Worm (Caenorhabditis elegans) whole organism, L4 larva: ENCODE measurements around the gene Y41G9A.6.

Source experiments
- F10B5.3 ChIP-seq: sonication (generic microtip); optimal IDR thresholded peaks from 2 replicates; lab custom pipeline; 2016; ENCODE audit warnings: mild to moderate bottlenecking, missing genetic modification characterization, missing compliant biosample characterization
- F49E8.2 ChIP-seq: sonication (generic microtip); optimal IDR thresholded peaks from 2 replicates; lab custom pipeline; 2016; ENCODE audit warnings: missing compliant biosample characterization, mild to moderate bottlenecking, missing genetic modification characterization, borderline replicate concordance
- T26A8.4 ChIP-seq: fragments of 200-800 bp; sonication (Bioruptor generic); IDR thresholded peaks from 2 replicates; pipeline ENCODE4 v1.3.6; 2022; ENCODE audit warnings: missing genetic modification characterization, missing compliant biosample characterization
- ZK337.2 ChIP-seq: fragments of 200-800 bp; sonication (Bioruptor generic); IDR thresholded peaks from 2 replicates; pipeline ENCODE4 v1.3.6; 2022; ENCODE audit warnings: missing genetic modification reagents, missing genetic modification characterization, missing compliant biosample characterization
- ZK546.5 ChIP-seq, 2 experiments: sonication (generic microtip); optimal IDR thresholded peaks; 2 replicates each; lab custom pipeline; 2017; ENCODE audit warnings: missing biosample characterization in 2 of 2, missing genetic modification characterization in 2 of 2
- aha-1 ChIP-seq: fragments of 150-350 bp; peaks from one replicate; lab custom pipeline; 2014; ENCODE audit warnings: missing biosample characterization, missing genetic modification characterization
- ceh-20 ChIP-seq: fragments of 200-800 bp; sonication (Bioruptor generic); IDR thresholded peaks from 2 replicates; pipeline ENCODE4 v1.3.6; 2022; ENCODE audit warnings: missing genetic modification reagents, missing genetic modification characterization, missing compliant biosample characterization
- ceh-28 ChIP-seq: fragments of 150-350 bp; optimal IDR thresholded peaks from 2 replicates; lab custom pipeline; 2014; ENCODE audit warnings: missing biosample characterization, missing genetic modification reagents, missing genetic modification characterization
- ceh-82 ChIP-seq: sonication (generic microtip); optimal IDR thresholded peaks from 2 replicates; lab custom pipeline; 2017; ENCODE audit warnings: missing biosample characterization, missing genetic modification characterization
- ces-1 ChIP-seq: fragments of 150-350 bp; sonication (generic microtip); optimal IDR thresholded peaks from 4 replicates; lab custom pipeline; 2014; ENCODE audit warnings: missing biosample characterization, missing genetic modification reagents, missing genetic modification characterization
- cey-2 ChIP-seq: sonication (generic microtip); optimal IDR thresholded peaks from 3 replicates; lab custom pipeline; 2017; ENCODE audit warnings: missing genetic modification characterization, mild to moderate bottlenecking, missing compliant biosample characterization, antibody characterized with exemption, borderline replicate concordance; ENCODE audit not compliant: insufficient read depth
- daf-16 ChIP-seq, 3 experiments: sonication (generic microtip); optimal IDR thresholded peaks; 2 replicates each; lab custom pipeline; 2016 to 2017; ENCODE audit warnings: missing genetic modification characterization in 3 of 3, missing genetic modification reagents in 3 of 3, mild to moderate bottlenecking in 2 of 3, missing compliant biosample characterization in 2 of 3, missing biosample characterization in 1 of 3, moderate library complexity in 1 of 3
- dmd-8 ChIP-seq: fragments of 200-800 bp; sonication (Bioruptor generic); IDR thresholded peaks from 2 replicates; pipeline ENCODE4 v1.3.6; 2022; ENCODE audit warnings: missing genetic modification characterization, missing compliant biosample characterization
- dpl-1 ChIP-seq: fragments of 150-350 bp; optimal IDR thresholded peaks from 2 replicates; lab custom pipeline; 2014; ENCODE audit warnings: missing biosample characterization, missing genetic modification reagents, missing genetic modification characterization
- duxl-1 ChIP-seq: sonication (generic microtip); optimal IDR thresholded peaks from 2 replicates; lab custom pipeline; 2016; ENCODE audit warnings: mild to moderate bottlenecking, missing genetic modification characterization, moderate library complexity, missing compliant biosample characterization; ENCODE audit not compliant: poor library complexity
- egl-43 ChIP-seq: fragments of 200-800 bp; sonication (Bioruptor generic); IDR thresholded peaks from 2 replicates; pipeline ENCODE4 v1.3.6; 2022; ENCODE audit warnings: missing genetic modification reagents, missing genetic modification characterization, missing compliant biosample characterization
- hif-1 ChIP-seq, 2 experiments: sonication (generic microtip); optimal IDR thresholded peaks; 2 replicates each; lab custom pipeline; 2016 to 2017; ENCODE audit warnings: missing compliant biosample characterization in 2 of 2, missing genetic modification characterization in 2 of 2, missing genetic modification reagents in 2 of 2, missing genotype in 2 of 2, mild to moderate bottlenecking in 1 of 2
- hlh-11 ChIP-seq: fragments of 200-800 bp; sonication (Bioruptor generic); optimal IDR thresholded peaks from 2 replicates; lab custom pipeline; 2018; ENCODE audit warnings: mild to moderate bottlenecking, missing genetic modification characterization, missing compliant biosample characterization
- hmg-1.1 ChIP-seq: fragments of 200-800 bp; sonication (Bioruptor generic); IDR thresholded peaks from 2 replicates; pipeline ENCODE4 v1.3.6; 2022; ENCODE audit warnings: missing genetic modification reagents, missing genetic modification characterization, missing compliant biosample characterization
- lin-1 ChIP-seq: fragments of 200-800 bp; sonication (Bioruptor generic); IDR thresholded peaks from 2 replicates; pipeline ENCODE4 v1.3.6; 2022; ENCODE audit warnings: missing genetic modification reagents, missing genetic modification characterization, missing compliant biosample characterization
- lsy-2 ChIP-seq, 2 experiments: fragments of 150-350 bp in 1 of 2; sonication (generic microtip) in 1 of 2; optimal IDR thresholded peaks; 2 replicates each; lab custom pipeline; 2014 to 2017; ENCODE audit warnings: missing biosample characterization in 2 of 2, missing genetic modification characterization in 2 of 2
- madf-9 ChIP-seq: fragments of 200-800 bp; sonication (Bioruptor generic); conservative IDR thresholded peaks from 2 replicates; pipeline ENCODE4 v1.3.6; 2022; ENCODE audit warnings: missing genetic modification reagents, missing genetic modification characterization, missing compliant biosample characterization
- mep-1 ChIP-seq: fragments of 150-350 bp; sonication (generic microtip); optimal IDR thresholded peaks from 3 replicates; lab custom pipeline; 2014; ENCODE audit warnings: missing biosample characterization, missing genetic modification characterization
- mxl-3 ChIP-seq: fragments of 200-800 bp; sonication (Bioruptor generic); optimal IDR thresholded peaks from 2 replicates; lab custom pipeline; 2018; ENCODE audit warnings: mild to moderate bottlenecking, missing genetic modification characterization, missing compliant biosample characterization
- nhr-102 ChIP-seq: sonication (generic microtip); optimal IDR thresholded peaks from 2 replicates; lab custom pipeline; 2016; ENCODE audit warnings: mild to moderate bottlenecking, missing genetic modification characterization, moderate library complexity, missing compliant biosample characterization
- nhr-11 ChIP-seq: fragments of 150-350 bp; optimal IDR thresholded peaks from 2 replicates; lab custom pipeline; 2014; ENCODE audit warnings: missing biosample characterization, missing genetic modification characterization
- nhr-111 ChIP-seq: fragments of 200-800 bp; sonication (Bioruptor generic); optimal IDR thresholded peaks from 2 replicates; lab custom pipeline; 2018; ENCODE audit warnings: mild to moderate bottlenecking, missing genetic modification characterization, missing compliant biosample characterization
- nhr-237 ChIP-seq: sonication (generic microtip); optimal IDR thresholded peaks from 2 replicates; lab custom pipeline; 2017; ENCODE audit warnings: missing biosample characterization, missing genetic modification characterization
- nhr-28 ChIP-seq: fragments of 150-350 bp; optimal IDR thresholded peaks from 2 replicates; lab custom pipeline; 2014; ENCODE audit warnings: missing biosample characterization, missing genetic modification characterization
- nhr-42 ChIP-seq: fragments of 200-800 bp; sonication (Bioruptor generic); IDR thresholded peaks from 2 replicates; pipeline ENCODE4 v1.3.6; 2022; ENCODE audit warnings: missing genetic modification characterization, missing compliant biosample characterization
- pha-4 ChIP-seq, 2 experiments: fragments of 150-350 bp in 1 of 2; fragments of 200-800 bp in 1 of 2; sonication (Bioruptor generic) in 1 of 2; IDR thresholded peaks in 1 of 2; optimal IDR thresholded peaks in 1 of 2; 2 replicates each; pipeline versions ENCODE4 v1.3.6 to Lab custom; 2014 to 2022; ENCODE audit warnings: missing genetic modification characterization in 2 of 2, missing genetic modification reagents in 2 of 2, missing biosample characterization in 1 of 2, missing compliant biosample characterization in 1 of 2
- saeg-2 ChIP-seq: fragments of 200-800 bp; sonication (Bioruptor generic); IDR thresholded peaks from 2 replicates; pipeline ENCODE4 v1.3.6; 2022; ENCODE audit warnings: missing genetic modification reagents, missing genetic modification characterization, missing compliant biosample characterization
- sdz-12 ChIP-seq: fragments of 200-800 bp; sonication (Bioruptor generic); optimal IDR thresholded peaks from 2 replicates; lab custom pipeline; 2018; ENCODE audit warnings: mild to moderate bottlenecking, missing genetic modification characterization, missing compliant biosample characterization
- spr-3 ChIP-seq: fragments of 200-800 bp; sonication (Bioruptor generic); optimal IDR thresholded peaks from 2 replicates; lab custom pipeline; 2018; ENCODE audit warnings: mild to moderate bottlenecking, missing genetic modification characterization, missing compliant biosample characterization
- unc-130 ChIP-seq: sonication (generic microtip); optimal IDR thresholded peaks from 2 replicates; lab custom pipeline; 2016; ENCODE audit warnings: missing genetic modification reagents, missing genetic modification characterization, missing compliant biosample characterization
- unc-39 ChIP-seq: sonication (generic microtip); optimal IDR thresholded peaks from 2 replicates; lab custom pipeline; 2017; ENCODE audit warnings: missing biosample characterization, missing genetic modification characterization
- unc-62 ChIP-seq, 3 experiments: fragments of 150-350 bp in 1 of 3; sonication (generic microtip); optimal IDR thresholded peaks in 2 of 3; peaks in 1 of 3; 1 replicate in 1 of 3; 2 replicates in 2 of 3; lab custom pipeline; 2014 to 2017; ENCODE audit warnings: missing biosample characterization in 3 of 3, missing genetic modification characterization in 3 of 3, missing genetic modification reagents in 3 of 3, missing genotype in 1 of 3
- zfp-3 ChIP-seq: fragments of 200-800 bp; sonication (Bioruptor generic); conservative IDR thresholded peaks from 2 replicates; pipeline ENCODE4 v1.3.6; 2022; ENCODE audit warnings: missing genetic modification reagents, missing genetic modification characterization, missing compliant biosample characterization
- zip-2 ChIP-seq: fragments of 150-350 bp; optimal IDR thresholded peaks from 2 replicates; lab custom pipeline; 2014; ENCODE audit warnings: missing biosample characterization, missing genetic modification characterization
- ztf-11 ChIP-seq: fragments of 150-350 bp; optimal IDR thresholded peaks from 2 replicates; lab custom pipeline; 2014; ENCODE audit warnings: missing biosample characterization, missing genetic modification characterization
- ztf-7 ChIP-seq: fragments of 150-350 bp; optimal IDR thresholded peaks from 2 replicates; lab custom pipeline; 2014; ENCODE audit warnings: missing biosample characterization, missing genetic modification characterization

The Y41G9A.6 gene

DNA sequence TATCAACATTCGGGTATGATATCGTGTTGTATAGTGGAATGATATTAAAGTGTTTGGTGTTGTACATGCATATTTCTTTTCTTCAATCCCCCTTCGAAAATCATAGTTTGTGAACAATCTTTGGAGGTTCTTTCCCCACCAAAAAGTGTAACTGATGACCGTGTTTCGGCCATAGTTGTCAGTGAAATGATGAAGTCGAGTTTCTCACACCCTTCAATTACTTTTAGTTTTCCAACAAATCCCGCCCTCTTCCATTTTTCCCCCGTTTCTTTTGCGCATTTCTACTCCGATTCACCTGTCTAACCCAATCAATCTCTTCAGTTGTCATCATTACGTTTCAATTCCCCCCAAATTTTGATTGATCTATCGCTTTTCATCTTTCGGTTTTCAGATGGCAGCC lies 21.5 kb upstream of the Y41G9A.6 start:
- TF ChIP-seq ces-1 (GFP tag; lab: Kevin White, UChicago) = no peak
- TF ChIP-seq ceh-20 (GFP tag; lab: Robert Waterston, UW) = 0 out of 2 replicates have a peak, but pooled peaks have one; percentile 30
- TF ChIP-seq unc-130 (GFP tag; lab: Kevin White, UChicago) = no peak
- TF ChIP-seq sdz-12 (GFP tag; lab: Kevin White, UChicago) = no peak
- peak in 1 of 2 experiments; percentile 20 for TF ChIP-seq lsy-2 (tag; optimal IDR thresholded peaks at IDR 0.05; lab: Kevin White, UChicago)
- peak; percentile 13 for TF ChIP-seq nhr-11 (tag; lab: Kevin White, UChicago)
- TF ChIP-seq unc-62 (GFP tag; optimal IDR thresholded peaks at IDR 0.05 in 1 of 2; lab: Kevin White, UChicago) = peak in 1 of 2 experiments; percentile 54
- TF ChIP-seq unc-62 (tag; optimal IDR thresholded peaks at IDR 0.05; lab: Kevin White, UChicago) = no peak
- peak; percentile 22 for TF ChIP-seq nhr-28 (tag; lab: Kevin White, UChicago)
- no peak for TF ChIP-seq ztf-7 (tag; lab: Kevin White, UChicago)
- TF ChIP-seq, all 104 proteins: peak for 5

DNA sequence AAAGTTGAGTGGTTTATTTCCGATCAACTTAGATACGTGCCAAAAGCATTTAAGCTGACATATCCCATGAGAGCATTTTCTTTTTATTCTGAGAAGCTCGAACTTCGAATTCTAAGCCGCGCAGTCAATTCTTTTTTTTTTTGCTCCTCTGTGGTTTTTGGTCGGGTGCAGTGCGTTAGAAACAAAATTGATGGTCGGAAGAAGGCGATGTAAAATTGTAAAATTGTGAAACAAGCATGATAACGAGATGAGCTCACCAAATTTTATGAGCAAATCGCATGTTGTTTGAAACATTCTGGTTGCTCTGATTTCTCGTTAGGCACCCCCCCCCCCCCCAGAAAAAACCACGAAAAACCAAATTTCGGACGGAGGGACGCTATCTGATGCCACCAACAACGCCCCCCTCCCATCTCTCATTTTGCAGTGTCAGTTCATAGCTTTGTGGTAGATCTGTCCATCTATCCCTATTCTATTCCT lies 21.1 kb upstream of the Y41G9A.6 start, which contains the start of gene aqp-7:
Gene aqp-7, plus strand, starts transcription at position 427 of the 477 bp plus-strand sequence.
- no peak for TF ChIP-seq ceh-28 (tag; lab: Kevin White, UChicago)
- no peak for TF ChIP-seq zip-2
- TF ChIP-seq cey-2 (tag; lab: Kevin White, UChicago) = no peak
- TF ChIP-seq ZK337.2 (GFP tag; lab: Robert Waterston, UW) = no peak
- TF ChIP-seq ZK546.5 (tag; optimal IDR thresholded peaks at IDR 0.05; lab: Kevin White, UChicago) = no peak
- no peak for TF ChIP-seq saeg-2
- TF ChIP-seq nhr-111 (GFP tag; lab: Kevin White, UChicago) = no peak
- TF ChIP-seq nhr-42 (GFP tag; lab: Robert Waterston, UW) = no peak
- no peak for TF ChIP-seq madf-9 (GFP tag; lab: Robert Waterston, UW)
- peak; percentile 3 for TF ChIP-seq mep-1 (tag; lab: Kevin White, UChicago)
- no peak for TF ChIP-seq nhr-28 (tag; lab: Kevin White, UChicago)
- TF ChIP-seq spr-3 (GFP tag; lab: Kevin White, UChicago) = no peak
- TF ChIP-seq zfp-3 (GFP tag; lab: Robert Waterston, UW) = no peak
- TF ChIP-seq nhr-237 (tag; lab: Kevin White, UChicago) = no peak
- no peak for TF ChIP-seq duxl-1 (tag; lab: Kevin White, UChicago)
- peak; percentile 30 for TF ChIP-seq aha-1 (tag; lab: Kevin White, UChicago)
- peak in 1 of 2 experiments; percentile 30 for TF ChIP-seq hif-1 (tag; optimal IDR thresholded peaks at IDR 0.05; lab: Kevin White, UChicago)
- no peak for TF ChIP-seq T26A8.4 (GFP tag; lab: Robert Waterston, UW)
- TF ChIP-seq ztf-11 (tag; lab: Kevin White, UChicago) = no peak
- TF ChIP-seq, all 104 proteins: peak for 3

DNA sequence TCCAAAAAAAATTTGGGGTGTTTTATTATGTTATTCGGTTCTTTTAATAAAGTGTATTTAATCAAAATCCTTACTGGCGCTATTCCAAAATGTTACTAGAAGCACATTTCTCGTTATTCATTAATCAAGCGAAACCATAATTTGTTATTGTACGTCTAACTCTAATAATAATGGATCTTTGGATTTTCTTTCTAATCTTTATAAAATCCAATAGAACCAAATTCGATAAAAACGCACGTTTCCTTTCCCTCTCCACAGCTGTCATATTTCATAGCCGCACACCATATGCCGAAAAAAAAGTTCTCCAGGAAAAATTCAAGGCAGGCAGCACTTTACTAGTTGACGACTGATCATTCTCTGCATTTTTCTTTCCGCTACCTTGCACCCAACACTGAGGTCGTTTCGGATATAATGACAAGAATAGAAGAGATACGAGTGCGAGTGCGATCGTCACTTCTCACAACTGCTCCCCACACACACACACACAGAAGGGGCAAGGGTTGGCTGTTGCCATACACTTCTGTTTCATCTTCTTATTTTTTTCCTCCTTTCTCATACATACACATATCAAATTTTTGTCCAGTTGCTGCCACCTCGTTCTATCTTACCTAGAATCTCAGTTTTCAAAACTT lies 20.1 kb upstream of the Y41G9A.6 start:
- TF ChIP-seq hlh-11 (tag; lab: Kevin White, UChicago) (peak; percentile 53), dmd-8 (GFP tag; lab: Robert Waterston, UW) (no peak), hif-1 (tag; optimal IDR thresholded peaks at IDR 0.05; lab: Kevin White, UChicago) (peak in 1 of 2 experiments; percentile 50), egl-43 (no peak), hmg-1.1 (GFP tag; lab: Robert Waterston, UW) (0 out of 2 replicates have a peak, but pooled peaks have one; percentile 21), nhr-11 (tag; lab: Kevin White, UChicago) (no peak), F10B5.3 (tag; lab: Kevin White, UChicago) (no peak), aha-1 (tag; lab: Kevin White, UChicago) (peak; percentile 48), pha-4 (GFP tag; IDR thresholded peaks at IDR 0.05; lab: Robert Waterston, UW) (no peak), pha-4 (tag; optimal IDR thresholded peaks at IDR 0.05; lab: Kevin White, UChicago) (no peak), dpl-1 (GFP tag; lab: Kevin White, UChicago) (no peak), unc-62 (GFP tag; optimal IDR thresholded peaks at IDR 0.05 in 1 of 2; lab: Kevin White, UChicago) (peak in 1 of 2 experiments; percentile 68), unc-62 (tag; optimal IDR thresholded peaks at IDR 0.05; lab: Kevin White, UChicago) (no peak), nhr-102 (tag; lab: Kevin White, UChicago) (no peak), lsy-2 (tag; optimal IDR thresholded peaks at IDR 0.05; lab: Kevin White, UChicago) (peak in 1 of 2 experiments; percentile 27), daf-16 (GFP tag; optimal IDR thresholded peaks at IDR 0.05; lab: Kevin White, UChicago) (no peak), daf-16 (tag; optimal IDR thresholded peaks at IDR 0.05; lab: Kevin White, UChicago) (no peak), nhr-42 (GFP tag; lab: Robert Waterston, UW) (no peak), lin-1 (GFP tag; lab: Robert Waterston, UW) (no peak), cey-2 (tag; lab: Kevin White, UChicago) (no peak), ztf-7 (tag; lab: Kevin White, UChicago) (no peak), mep-1 (tag; lab: Kevin White, UChicago) (peak; percentile 4), mxl-3 (GFP tag; lab: Kevin White, UChicago) (peak; percentile 26), F49E8.2 (no peak), ceh-82 (tag; lab: Kevin White, UChicago) (no peak), unc-39 (no peak)
